Fruit fly (Drosophila melanogaster): Measurements from ENCODE around the gene CG1924.

CG1924 gene

dm6 chrX:12222890-12223345 lies 44.5 kb upstream of the CG1924 start (continued):
- TF ChIP-seq gfzf (GFP tag; optimal IDR thresholded peaks at IDR 0.05) (no peak), Chrac-16 (GFP tag; optimal IDR thresholded peaks at IDR 0.05) (peak; percentile 25), chinmo (GFP tag; IDR thresholded peaks at IDR 0.05; ENCODE audit: partially characterized antibody) (0 out of 4 replicates have a peak, but pooled peaks have one; percentile 58), zen2 (GFP tag; IDR thresholded peaks at IDR 0.05; ENCODE audit: partially characterized antibody) (no peak), Mes4 (GFP tag; optimal IDR thresholded peaks at IDR 0.05) (no peak), CkIIα-i1 (GFP tag; IDR thresholded peaks at IDR 0.05) (no peak), gce (GFP tag; IDR thresholded peaks at IDR 0.05) (peak; percentile 61; the same call in 1 of the 3 replicates), CG13775 (GFP tag; optimal IDR thresholded peaks at IDR 0.05) (peak; percentile 48), ken (GFP tag; IDR thresholded peaks at IDR 0.05) (peak; percentile 60; the same call in 1 of the 3 replicates), CG9876 (GFP tag; optimal IDR thresholded peaks at IDR 0.05) (no peak), salm (tag; optimal IDR thresholded peaks at IDR 0.05) (peak; percentile 64), CG14441 (GFP tag; IDR thresholded peaks at IDR 0.05) (peak; percentile 60), gro (GFP tag; optimal IDR thresholded peaks at IDR 0.05) (no peak), CG3281 (GFP tag; optimal IDR thresholded peaks at IDR 0.05) (peak; percentile 1), tio (GFP tag; optimal IDR thresholded peaks at IDR 0.05) (peak; percentile 27), CG6654 (GFP tag; optimal IDR thresholded peaks at IDR 0.05) (peak; percentile 38), dpn (GFP tag; optimal IDR thresholded peaks at IDR 0.05) (peak in 1 of 2 experiments; percentile 49), danr (GFP tag; IDR thresholded peaks at IDR 0.05) (0 out of 2 replicates have a peak, but pooled peaks have one; percentile 48), CG7963 (GFP tag; IDR thresholded peaks at IDR 0.05; ENCODE audit: partially characterized antibody) (no peak), ssp (GFP tag; IDR thresholded peaks at IDR 0.05) (peak; percentile 62), lab (GFP tag; optimal IDR thresholded peaks at IDR 0.05) (peak; percentile 72), peb (GFP tag; IDR thresholded peaks at IDR 0.05) (peak; percentile 31; the same call in 1 of the 2 replicates), CG17912 (GFP tag; optimal IDR thresholded peaks at IDR 0.05) (no peak), cas (GFP tag; IDR thresholded peaks at IDR 0.05) (no peak), Optix (GFP tag; IDR thresholded peaks at IDR 0.05) (0 out of 3 replicates have a peak, but pooled peaks have one; percentile 11), insv (GFP tag; optimal IDR thresholded peaks at IDR 0.05) (no peak), ap (GFP tag; IDR thresholded peaks at IDR 0.05) (peak; percentile 53), tx (GFP tag; optimal IDR thresholded peaks at IDR 0.05) (no peak), Gug (GFP tag; IDR thresholded peaks at IDR 0.05) (0 out of 4 replicates have a peak, but pooled peaks have one; percentile 24), CG7357 (GFP tag; IDR thresholded peaks at IDR 0.05) (peak; percentile 61; the same call in 2 of the 3 replicates), org-1 (GFP tag; optimal IDR thresholded peaks at IDR 0.05) (peak; percentile 61), knrl (GFP tag; IDR thresholded peaks at IDR 0.05; ENCODE audit: partially characterized antibody) (no peak), CG12104 (GFP tag; optimal IDR thresholded peaks at IDR 0.05) (peak; percentile 25), CG12659 (GFP tag; optimal IDR thresholded peaks at IDR 0.05) (peak; percentile 54), CG4404 (GFP tag; IDR thresholded peaks at IDR 0.05) (peak; percentile 52; the same call in 1 of the 2 replicates), CG14667 (GFP tag; IDR thresholded peaks at IDR 0.05) (peak; percentile 46; the same call in 1 of the 2 replicates), CG17385 (GFP tag; optimal IDR thresholded peaks at IDR 0.05) (peak; percentile 62), Hsf (GFP tag; optimal IDR thresholded peaks at IDR 0.05) (peak; percentile 24), inv (GFP tag; IDR thresholded peaks at IDR 0.05; ENCODE audit: partially characterized antibody) (no peak), Blimp-1 (GFP tag; optimal IDR thresholded peaks at IDR 0.05) (peak; percentile 87), Lpt (GFP tag; optimal IDR thresholded peaks at IDR 0.05) (no peak), wor (GFP tag; IDR thresholded peaks at IDR 0.05) (0 out of 2 replicates have a peak, but pooled peaks have one; percentile 34), so (GFP tag; IDR thresholded peaks at IDR 0.05) (peak; percentile 59; the same call in 2 of the 3 replicates), CG15514 (GFP tag; optimal IDR thresholded peaks at IDR 0.05) (peak; percentile 9), CG11093 (GFP tag; IDR thresholded peaks at IDR 0.05) (0 out of 3 replicates have a peak, but pooled peaks have one; percentile 44), Oli (tag; optimal IDR thresholded peaks at IDR 0.05) (peak; percentile 77), Meics (GFP tag; optimal IDR thresholded peaks at IDR 0.05) (peak; percentile 48), BEAF-32 (GFP tag; optimal IDR thresholded peaks at IDR 0.05) (no peak), CG30431 (GFP tag; optimal IDR thresholded peaks at IDR 0.05) (peak; percentile 41), Ada2b (GFP tag; IDR thresholded peaks at IDR 0.05) (peak; percentile 59; the same call in 1 of the 2 replicates)

Data from whole organism, embryonic.